Worm (Caenorhabditis elegans) whole organism, dauer: ENCODE data around the gene cgt-1.
"Not testable (repeated sequence)": the region's sequence is repeated elsewhere in the genome, so short reads cannot be mapped to it uniquely, and the experiment has no call there.

Experiments
- unc-62 ChIP-seq: sonication (generic microtip); optimal IDR thresholded peaks from 2 replicates; lab custom pipeline; 2017; ENCODE audit warnings: missing biosample characterization, missing genetic modification reagents, missing genetic modification characterization

Gene cgt-1

ce11 chrV:15867373-15867772 lies 21.3 kb downstream of the cgt-1 start, which contains the start of gene fbxa-197:
TSS of gene fbxa-197 (plus strand) at chrV:15867673.
- TF ChIP-seq unc-62 (GFP tag; lab: Kevin White, UChicago) = no peak

ce11 chrV:15865839-15866238 lies 22.8 kb downstream of the cgt-1 start, which contains the start of gene srh-293:
TSS of gene srh-293 (plus strand) at chrV:15866139.
- no peak for TF ChIP-seq unc-62 (GFP tag; lab: Kevin White, UChicago)

- no peak for TF ChIP-seq unc-62 (GFP tag; lab: Kevin White, UChicago)
Measured at ce11 chrV:15863042-15863441, 25.6 kb downstream of the cgt-1 start, which contains the start of gene srh-299. TSS of gene srh-299 (plus strand) at chrV:15863342.

- no peak for TF ChIP-seq unc-62 (GFP tag; lab: Kevin White, UChicago)
Measured at ce11 chrV:15862599-15862998, 26.1 kb downstream of the cgt-1 start, which contains the start of gene srz-12. TSS of gene srz-12 (minus strand) at chrV:15862699.

ce11 chrV:15858292-15858691 lies 30.4 kb downstream of the cgt-1 start, which contains the start of gene srh-148:
TSS of gene srh-148 (minus strand) at chrV:15858392.
- TF ChIP-seq unc-62 (GFP tag; lab: Kevin White, UChicago) = no peak

ce11 chrV:15850276-15850811 lies 38.3 kb downstream of the cgt-1 start, which contains the start of gene srh-147:
TSS of gene srh-147 (minus strand) at chrV:15850326.
- TF ChIP-seq unc-62 (GFP tag; lab: Kevin White, UChicago) = not testable (repeated sequence)

ce11 chrV:15841095-15841494 lies 47.6 kb downstream of the cgt-1 start, which contains the start of gene srh-149:
TSS of gene srh-149 (minus strand) at chrV:15841195.
- no peak for TF ChIP-seq unc-62 (GFP tag; lab: Kevin White, UChicago)
